Fruit fly (Drosophila melanogaster) whole organism, embryonic: Measurements from ENCODE around the gene CG31344.

Experiments
- Blimp-1 ChIP-seq: fragments of 200-800 bp; sonication (Bioruptor generic); optimal IDR thresholded peaks from 3 replicates; lab custom pipeline; 2018; ENCODE audit warnings: missing biosample characterization, missing genetic modification characterization, mild to moderate bottlenecking, moderate library complexity, missing genetic modification reagents
- CG10147 ChIP-seq: fragments of 200-800 bp; sonication (Bioruptor generic); optimal IDR thresholded peaks from 2 replicates; lab custom pipeline; 2019; ENCODE audit warnings: missing biosample characterization, mild to moderate bottlenecking, missing genetic modification characterization, moderate library complexity
- CG10565 ChIP-seq: fragments of 200-800 bp; sonication (Bioruptor generic); optimal IDR thresholded peaks from 3 replicates; lab custom pipeline; 2016; ENCODE audit warnings: missing biosample characterization, mild to moderate bottlenecking, missing genetic modification characterization
- CG11504 ChIP-seq: fragments of 200-800 bp; sonication (Bioruptor generic); optimal IDR thresholded peaks from 3 replicates; lab custom pipeline; 2019; ENCODE audit warnings: missing biosample characterization, mild to moderate bottlenecking, missing genetic modification characterization, moderate library complexity
- CG11723 ChIP-seq: fragments of 200-800 bp; sonication (Bioruptor generic); optimal IDR thresholded peaks from 2 replicates; lab custom pipeline; 2017; ENCODE audit warnings: missing biosample characterization, mild to moderate bottlenecking, missing genetic modification characterization
- CG12104 ChIP-seq: fragments of 200-800 bp; sonication (Bioruptor generic); optimal IDR thresholded peaks from 3 replicates; lab custom pipeline; 2016; ENCODE audit warnings: missing biosample characterization, missing genetic modification characterization
- CG12219 ChIP-seq: fragments of 200-800 bp; sonication (Bioruptor generic); optimal IDR thresholded peaks from 3 replicates; lab custom pipeline; 2018; ENCODE audit warnings: missing biosample characterization, mild to moderate bottlenecking, missing genetic modification characterization
- CG12744 ChIP-seq: fragments of 200-800 bp; sonication (Bioruptor generic); optimal IDR thresholded peaks from 2 replicates; lab custom pipeline; 2016; ENCODE audit warnings: missing biosample characterization, missing genetic modification characterization
- CG13123 ChIP-seq: fragments of 200-800 bp; sonication (Bioruptor generic); optimal IDR thresholded peaks from 2 replicates; lab custom pipeline; 2016; ENCODE audit warnings: missing biosample characterization, missing genetic modification characterization
- CG14441 ChIP-seq: fragments of 200-800 bp; sonication (Bioruptor generic); IDR thresholded peaks from 2 replicates; pipeline ENCODE4 v1.3.6; 2022; ENCODE audit warnings: missing biosample characterization, missing genetic modification characterization
- CG17186 ChIP-seq: fragments of 200-800 bp; sonication (Bioruptor generic); optimal IDR thresholded peaks from 3 replicates; lab custom pipeline; 2017; ENCODE audit warnings: missing biosample characterization, missing genetic modification reagents, missing genetic modification characterization
- CG2120 ChIP-seq: fragments of 200-800 bp; sonication (Bioruptor generic); optimal IDR thresholded peaks from 3 replicates; lab custom pipeline; 2016; ENCODE audit warnings: missing biosample characterization, missing genetic modification characterization
- CG2678 ChIP-seq: fragments of 200-800 bp; sonication (Bioruptor generic); optimal IDR thresholded peaks from 3 replicates; lab custom pipeline; 2019; ENCODE audit warnings: missing biosample characterization, mild to moderate bottlenecking, missing genetic modification characterization, moderate library complexity
- CG33213 ChIP-seq: fragments of 200-800 bp; sonication (Bioruptor generic); optimal IDR thresholded peaks from 3 replicates; lab custom pipeline; 2016; ENCODE audit warnings: missing biosample characterization, missing genetic modification characterization
- CG43689 ChIP-seq: fragments of 200-800 bp; sonication (Bioruptor generic); IDR thresholded peaks from 2 replicates; pipeline ENCODE4 v1.3.6; 2022; ENCODE audit warnings: missing biosample characterization, missing genetic modification characterization
- CG4730 ChIP-seq: fragments of 200-800 bp; sonication (Bioruptor generic); IDR thresholded peaks from 2 replicates; pipeline ENCODE4 v1.3.6; 2022; ENCODE audit warnings: missing biosample characterization, missing genetic modification characterization
- CG4820 ChIP-seq: fragments of 200-800 bp; sonication (Bioruptor generic); optimal IDR thresholded peaks from 3 replicates; lab custom pipeline; 2016; ENCODE audit warnings: missing biosample characterization, missing genetic modification characterization
- CG9876 ChIP-seq: fragments of 200-800 bp; sonication (Bioruptor generic); optimal IDR thresholded peaks from 2 replicates; lab custom pipeline; 2016; ENCODE audit warnings: missing biosample characterization, missing genetic modification characterization
- D19A ChIP-seq: fragments of 200-800 bp; optimal IDR thresholded peaks from 3 replicates; lab custom pipeline; 2019; ENCODE audit warnings: missing biosample characterization, mild to moderate bottlenecking, missing genetic modification characterization, moderate library complexity
- Fer3 ChIP-seq: fragments of 200-800 bp; sonication (Bioruptor generic); optimal IDR thresholded peaks from 2 replicates; lab custom pipeline; 2018; ENCODE audit warnings: missing biosample characterization, mild to moderate bottlenecking, missing genetic modification characterization, moderate library complexity
- HLH4C ChIP-seq: fragments of 200-800 bp; sonication (Bioruptor generic); IDR thresholded peaks from 3 replicates; pipeline ENCODE4 v1.3.6; 2022; ENCODE audit warnings: missing biosample characterization, missing genetic modification characterization; ENCODE audit not compliant: partially characterized antibody
- Poxn ChIP-seq: fragments of 200-800 bp; sonication (Bioruptor generic); IDR thresholded peaks from 2 replicates; pipeline ENCODE4 v1.3.6; 2022; ENCODE audit warnings: missing biosample characterization, missing genetic modification characterization
- Side ChIP-seq: fragments of 200-800 bp; sonication (Bioruptor generic); optimal IDR thresholded peaks from 2 replicates; lab custom pipeline; 2016; ENCODE audit warnings: missing biosample characterization, missing genetic modification characterization
- Six4 ChIP-seq: fragments of 200-800 bp; sonication (Bioruptor generic); optimal IDR thresholded peaks from 2 replicates; lab custom pipeline; 2016; ENCODE audit warnings: missing biosample characterization, missing genetic modification characterization
- Stat92E ChIP-seq, 3 experiments: fragments of >200 bp in 2 of 3; fragments of 200-800 bp in 1 of 3; sonication (Bioruptor generic) in 1 of 3; optimal IDR thresholded peaks; 2 replicates each; lab custom pipeline; 2017 to 2019; ENCODE audit warnings: missing biosample characterization in 3 of 3, missing genetic modification characterization in 3 of 3, mild to moderate bottlenecking in 1 of 3, moderate library complexity in 1 of 3
- Tbp ChIP-seq: fragments of >200 bp; optimal IDR thresholded peaks from 2 replicates; lab custom pipeline; 2018; ENCODE audit warnings: missing biosample characterization, missing genetic modification characterization
- ab ChIP-seq: fragments of 200-800 bp; sonication (Bioruptor generic); optimal IDR thresholded peaks from 2 replicates; lab custom pipeline; 2016; ENCODE audit warnings: missing biosample characterization, missing genetic modification characterization
- bigmax ChIP-seq: fragments of 200-800 bp; sonication (Bioruptor generic); optimal IDR thresholded peaks from 2 replicates; lab custom pipeline; 2018; ENCODE audit warnings: missing biosample characterization, mild to moderate bottlenecking, missing genetic modification characterization
- dmrt99B ChIP-seq: fragments of 200-800 bp; sonication (Bioruptor generic); optimal IDR thresholded peaks from 2 replicates; lab custom pipeline; 2018; ENCODE audit warnings: missing biosample characterization, mild to moderate bottlenecking, missing genetic modification characterization, moderate library complexity
- gro ChIP-seq: fragments of 200-800 bp; sonication (Bioruptor generic); optimal IDR thresholded peaks from 2 replicates; lab custom pipeline; 2016; ENCODE audit warnings: missing biosample characterization, missing genetic modification characterization
- h ChIP-seq: fragments of >200 bp; optimal IDR thresholded peaks from 2 replicates; lab custom pipeline; 2017
- kni ChIP-seq: fragments of 200-800 bp; sonication (Bioruptor generic); optimal IDR thresholded peaks from 3 replicates; lab custom pipeline; 2017; ENCODE audit warnings: mild to moderate bottlenecking, missing biosample characterization, missing genetic modification reagents, missing genetic modification characterization
- lilli ChIP-seq: fragments of 200-800 bp; sonication (Bioruptor generic); optimal IDR thresholded peaks from 3 replicates; lab custom pipeline; 2016; ENCODE audit warnings: missing biosample characterization, missing genetic modification characterization
- oc ChIP-seq: fragments of 200-800 bp; sonication (Bioruptor generic); optimal IDR thresholded peaks from 2 replicates; lab custom pipeline; 2018; ENCODE audit warnings: missing biosample characterization, mild to moderate bottlenecking, missing genetic modification characterization, moderate library complexity
- phol ChIP-seq: fragments of 200-800 bp; sonication (Bioruptor generic); optimal IDR thresholded peaks from 3 replicates; lab custom pipeline; 2018; ENCODE audit warnings: missing biosample characterization, mild to moderate bottlenecking, missing genetic modification characterization, moderate library complexity
- pros ChIP-seq: fragments of 200-800 bp; sonication (Bioruptor generic); optimal IDR thresholded peaks from 3 replicates; lab custom pipeline; 2019; ENCODE audit warnings: missing biosample characterization, mild to moderate bottlenecking, missing genetic modification characterization, moderate library complexity
- pzg ChIP-seq: fragments of 200-800 bp; sonication (Bioruptor generic); optimal IDR thresholded peaks from 3 replicates; lab custom pipeline; 2018; ENCODE audit warnings: missing biosample characterization, mild to moderate bottlenecking, missing genetic modification characterization, moderate library complexity
- row ChIP-seq: fragments of 200-800 bp; sonication (Bioruptor generic); IDR thresholded peaks from 3 replicates; pipeline ENCODE4 v1.3.6; 2022; ENCODE audit warnings: missing biosample characterization, missing genetic modification characterization
- salm ChIP-seq: fragments of 200-800 bp; sonication (Bioruptor generic); optimal IDR thresholded peaks from 2 replicates; lab custom pipeline; 2018; ENCODE audit warnings: missing biosample characterization, mild to moderate bottlenecking, missing genetic modification characterization
- schlank ChIP-seq: fragments of 200-800 bp; sonication (Bioruptor generic); optimal IDR thresholded peaks from 2 replicates; lab custom pipeline; 2018; ENCODE audit warnings: missing biosample characterization, mild to moderate bottlenecking, missing genetic modification characterization
- sens-2 ChIP-seq: fragments of 200-800 bp; sonication (Bioruptor generic); IDR thresholded peaks from 2 replicates; pipeline ENCODE4 v1.3.6; 2022; ENCODE audit warnings: missing biosample characterization, missing genetic modification characterization
- sima ChIP-seq: fragments of 200-800 bp; sonication (Bioruptor generic); optimal IDR thresholded peaks from 2 replicates; lab custom pipeline; 2016; ENCODE audit warnings: missing biosample characterization, missing genetic modification characterization
- slbo ChIP-seq: fragments of 200-800 bp; sonication (Bioruptor generic); IDR thresholded peaks from 2 replicates; pipeline ENCODE4 v1.3.6; 2022; ENCODE audit warnings: missing biosample characterization, missing genetic modification characterization
- sug ChIP-seq: fragments of 200-800 bp; optimal IDR thresholded peaks from 2 replicates; lab custom pipeline; 2019; ENCODE audit warnings: missing biosample characterization, mild to moderate bottlenecking, missing genetic modification characterization, moderate library complexity
- tgo ChIP-seq: fragments of 200-800 bp; sonication (Bioruptor generic); IDR thresholded peaks from 3 replicates; pipeline ENCODE4 v1.3.6; 2022; ENCODE audit warnings: missing biosample characterization, missing genetic modification characterization
- ttk ChIP-seq: fragments of 200-800 bp; sonication (Bioruptor generic); IDR thresholded peaks from 2 replicates; pipeline ENCODE4 v2.1.2; 2022; ENCODE audit warnings: missing biosample characterization, missing genetic modification characterization
- zen ChIP-seq: fragments of 200-800 bp; sonication (Bioruptor generic); optimal IDR thresholded peaks from 3 replicates; lab custom pipeline; 2018; ENCODE audit warnings: missing biosample characterization, mild to moderate bottlenecking, missing genetic modification characterization, moderate library complexity
- zen2 ChIP-seq: fragments of 200-800 bp; sonication (Bioruptor generic); IDR thresholded peaks from 3 replicates; pipeline ENCODE4 v1.3.6; 2022; ENCODE audit warnings: missing biosample characterization, missing genetic modification characterization; ENCODE audit not compliant: partially characterized antibody
- zfh1 ChIP-seq: fragments of 200-800 bp; sonication (Bioruptor generic); IDR thresholded peaks from 3 replicates; pipeline ENCODE4 v1.3.6; 2022; ENCODE audit warnings: missing biosample characterization, missing genetic modification characterization

Gene CG31344

DNA sequence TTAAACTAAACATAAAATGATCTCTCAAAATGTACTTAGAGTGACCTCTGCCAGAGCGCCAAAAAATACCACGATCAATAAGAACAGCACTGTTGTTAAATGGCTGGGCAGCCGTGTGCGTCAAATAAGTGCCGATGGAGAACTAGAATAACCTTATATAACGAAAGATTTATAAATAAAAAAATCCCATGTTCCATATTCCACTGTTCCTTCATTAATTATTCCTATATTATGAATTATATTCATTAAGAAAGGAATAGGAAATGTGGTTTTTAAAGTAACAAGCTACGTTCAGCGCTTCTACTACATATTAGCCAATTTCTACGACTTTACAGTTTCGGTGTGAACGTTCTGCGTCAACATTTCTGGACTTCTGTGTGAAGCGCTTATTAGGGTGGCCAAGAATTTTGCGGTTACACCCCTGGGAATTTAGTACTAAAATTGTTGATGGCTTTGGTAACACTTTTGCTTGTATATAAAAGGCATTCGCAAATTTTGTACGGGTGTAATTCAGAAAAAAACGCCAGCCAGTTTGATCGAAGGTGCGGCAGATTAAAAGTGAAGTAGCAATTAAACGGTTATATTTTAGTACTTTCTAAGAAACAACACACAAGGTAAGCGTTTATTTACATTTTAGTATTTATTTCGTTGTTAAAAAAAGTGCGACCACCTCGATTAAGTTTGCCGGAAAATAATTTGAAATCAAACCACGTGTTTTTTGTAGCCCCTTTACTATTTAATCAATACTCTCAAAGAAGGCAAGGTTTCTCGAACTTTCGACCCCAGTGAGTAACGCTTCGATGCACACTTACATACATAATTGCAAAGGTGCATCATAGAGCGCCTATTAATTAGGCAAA is 17.3 kb upstream of the CG31344 start, which contains the start of the genes tefu and Hsc70-4 (continued):
- TF ChIP-seq Stat92E (GFP tag; optimal IDR thresholded peaks at IDR 0.05; lab: Kevin White, UChicago), result peak in 1 of 3 experiments; percentile 37
- TF ChIP-seq CG4730 (GFP tag; lab: Robert Waterston, UW), result peak; percentile 63
- TF ChIP-seq ttk, result peak; percentile 87
- no peak for TF ChIP-seq CG2678
- TF ChIP-seq salm (tag; lab: Kevin White, UChicago), result peak; percentile 6
- TF ChIP-seq CG10147 (GFP tag; lab: Kevin White, UChicago), result no peak
- peak; percentile 69 for TF ChIP-seq lilli (GFP tag; lab: Kevin White, UChicago)
- TF ChIP-seq phol (tag; lab: Kevin White, UChicago), result peak; percentile 91
- TF ChIP-seq CG12744, result peak; percentile 13
- TF ChIP-seq tgo (GFP tag; lab: Robert Waterston, UW), result peak; percentile 80
- peak; percentile 54 for TF ChIP-seq kni (GFP tag; lab: Kevin White, UChicago)
- peak; percentile 33 for TF ChIP-seq dmrt99B (tag; lab: Kevin White, UChicago)
- TF ChIP-seq h, result no peak
- TF ChIP-seq Blimp-1 (GFP tag; lab: Kevin White, UChicago), result no peak
- TF ChIP-seq slbo, result peak; percentile 90
- TF ChIP-seq zen2 (GFP tag; lab: Robert Waterston, UW), result no peak
- TF ChIP-seq D19A (tag; lab: Kevin White, UChicago), result no peak
- peak; percentile 63 for TF ChIP-seq CG13123 (GFP tag; lab: Kevin White, UChicago)
- TF ChIP-seq CG4820 (GFP tag; lab: Kevin White, UChicago), result peak; percentile 72
- peak; percentile 84 for TF ChIP-seq CG2120 (GFP tag; lab: Kevin White, UChicago)
- TF ChIP-seq gro (GFP tag; lab: Kevin White, UChicago), result peak; percentile 4
- peak; percentile 64 for TF ChIP-seq CG9876 (GFP tag; lab: Kevin White, UChicago)
- peak; percentile 12 for TF ChIP-seq sima (GFP tag; lab: Kevin White, UChicago)
- peak; percentile 80 for TF ChIP-seq Tbp (GFP tag; lab: Kevin White, UChicago)
- TF ChIP-seq CG10565 (GFP tag; lab: Kevin White, UChicago), result no peak
- TF ChIP-seq sug, result peak; percentile 75
- no peak for TF ChIP-seq CG11504 (tag; lab: Kevin White, UChicago)
- TF ChIP-seq sens-2 (GFP tag; lab: Robert Waterston, UW), result no peak
- peak; percentile 72 for TF ChIP-seq zen (tag; lab: Kevin White, UChicago)
- peak; percentile 91 for TF ChIP-seq pzg
- TF ChIP-seq row (GFP tag; lab: Robert Waterston, UW), result peak; percentile 93
- TF ChIP-seq CG12104 (GFP tag; lab: Kevin White, UChicago), result peak; percentile 71
- TF ChIP-seq schlank (tag; lab: Kevin White, UChicago), result peak; percentile 28
- peak; percentile 89 for TF ChIP-seq CG17186 (GFP tag; lab: Kevin White, UChicago)
- peak; percentile 86 for TF ChIP-seq CG14441
- TF ChIP-seq CG11723, result peak; percentile 69
- peak; percentile 77 for TF ChIP-seq ab (GFP tag; lab: Kevin White, UChicago)
- TF ChIP-seq HLH4C, result peak; percentile 11; the same call in 1 of the 3 replicates
- TF ChIP-seq Fer3 (tag; lab: Kevin White, UChicago), result peak; percentile 62
- no peak for TF ChIP-seq CG43689 (GFP tag; lab: Robert Waterston, UW)
- TF ChIP-seq CG33213 (GFP tag; lab: Kevin White, UChicago), result peak; percentile 55
- no peak for TF ChIP-seq bigmax (GFP tag; lab: Kevin White, UChicago)
- TF ChIP-seq Six4 (GFP tag; lab: Kevin White, UChicago), result peak; percentile 44
- TF ChIP-seq pros (GFP tag; lab: Kevin White, UChicago), result no peak
- TF ChIP-seq Poxn (GFP tag; lab: Robert Waterston, UW), result no peak; the same call in 1 of the 2 replicates
- peak; percentile 8 for TF ChIP-seq CG12219 (GFP tag; lab: Kevin White, UChicago)
- peak; percentile 63; the same call in 1 of the 3 replicates for TF ChIP-seq zfh1
- TF ChIP-seq Side, result peak; percentile 14
- TF ChIP-seq oc, result no peak
